Worm (Caenorhabditis elegans): ENCODE measurements around the gene C03G6.17.
"Not testable (repeated sequence)": the region's sequence is repeated elsewhere in the genome, so short reads cannot be mapped to it uniquely, and the experiment has no call there.

DNA sequence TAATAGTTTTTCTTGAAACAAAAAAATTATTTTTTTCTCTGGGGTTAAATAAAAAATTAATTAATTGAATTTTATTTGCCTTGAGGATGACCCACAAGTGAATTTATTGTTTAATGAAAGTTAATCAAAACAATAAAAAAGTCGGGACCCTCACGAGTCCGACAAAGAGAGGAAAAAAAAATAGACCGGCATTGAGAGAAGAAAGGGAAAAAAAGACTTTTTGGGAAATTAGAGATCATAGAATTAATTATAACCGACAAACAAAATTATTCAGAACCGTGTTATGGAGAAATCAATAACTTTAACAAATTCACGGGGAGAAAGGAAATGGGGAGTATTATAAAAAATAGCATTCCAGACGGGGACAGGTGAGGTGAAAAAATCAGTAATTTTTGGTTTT is 43.7 kb downstream of the C03G6.17 start, which contains the start of gene F10G2.7:
- TF ChIP-seq him-1, dao-5 (tag; optimal IDR thresholded peaks at IDR 0.05): not testable (repeated sequence)

Measured in whole organism, L4/young adult.